Worm (Caenorhabditis elegans) whole organism, L4 larva: ENCODE measurements around the gene F58B4.3.

Experiments
- Y48G9A.11 ChIP-seq: fragments of 200-800 bp; sonication (Bioruptor generic); IDR thresholded peaks from 2 replicates; pipeline ENCODE4 v1.3.6; 2022; ENCODE audit warnings: missing genetic modification reagents, missing genetic modification characterization, missing compliant biosample characterization
- ZK546.5 ChIP-seq, 2 experiments: sonication (generic microtip); optimal IDR thresholded peaks; 2 replicates each; lab custom pipeline; 2017; ENCODE audit warnings: missing biosample characterization in 2 of 2, missing genetic modification characterization in 2 of 2
- ama-1 ChIP-seq: fragments of 150-350 bp; optimal IDR thresholded peaks from 2 replicates; lab custom pipeline; 2014; ENCODE audit warnings: inconsistent platforms, mixed read lengths
- ceh-20 ChIP-seq: fragments of 200-800 bp; sonication (Bioruptor generic); IDR thresholded peaks from 2 replicates; pipeline ENCODE4 v1.3.6; 2022; ENCODE audit warnings: missing genetic modification reagents, missing genetic modification characterization, missing compliant biosample characterization
- ceh-32 ChIP-seq: sonication (generic microtip); optimal IDR thresholded peaks from 2 replicates; lab custom pipeline; 2016; ENCODE audit warnings: mild to moderate bottlenecking, missing genetic modification characterization, missing compliant biosample characterization; ENCODE audit not compliant: poor library complexity
- ceh-44 ChIP-seq: fragments of 200-800 bp; sonication (Bioruptor generic); IDR thresholded peaks from 2 replicates; pipeline ENCODE4 v1.3.6; 2022; ENCODE audit warnings: missing genetic modification reagents, missing genetic modification characterization, missing compliant biosample characterization
- ceh-62 ChIP-seq: sonication (generic microtip); optimal IDR thresholded peaks from 2 replicates; lab custom pipeline; 2017; ENCODE audit warnings: missing biosample characterization, missing genetic modification characterization
- ceh-82 ChIP-seq: sonication (generic microtip); optimal IDR thresholded peaks from 2 replicates; lab custom pipeline; 2017; ENCODE audit warnings: missing biosample characterization, missing genetic modification characterization
- cey-2 ChIP-seq: sonication (generic microtip); optimal IDR thresholded peaks from 3 replicates; lab custom pipeline; 2017; ENCODE audit warnings: missing genetic modification characterization, mild to moderate bottlenecking, missing compliant biosample characterization, antibody characterized with exemption, borderline replicate concordance; ENCODE audit not compliant: insufficient read depth
- ctbp-1 ChIP-seq: fragments of 200-800 bp; sonication (Bioruptor generic); IDR thresholded peaks from 2 replicates; pipeline ENCODE4 v1.3.6; 2022; ENCODE audit warnings: missing genetic modification reagents, missing genetic modification characterization, missing compliant biosample characterization
- daf-16 ChIP-seq, 3 experiments: sonication (generic microtip); optimal IDR thresholded peaks; 2 replicates each; lab custom pipeline; 2016 to 2017; ENCODE audit warnings: missing genetic modification characterization in 3 of 3, missing genetic modification reagents in 3 of 3, mild to moderate bottlenecking in 2 of 3, missing compliant biosample characterization in 2 of 3, missing biosample characterization in 1 of 3, moderate library complexity in 1 of 3
- daf-8 ChIP-seq: fragments of 200-800 bp; sonication (Bioruptor generic); IDR thresholded peaks from 2 replicates; pipeline ENCODE4 v1.3.6; 2022; ENCODE audit warnings: missing genetic modification characterization, missing compliant biosample characterization
- dmd-9 ChIP-seq: fragments of 200-800 bp; sonication (Bioruptor generic); IDR thresholded peaks from 2 replicates; pipeline ENCODE4 v1.3.6; 2022; ENCODE audit warnings: missing genetic modification reagents, missing genetic modification characterization, missing compliant biosample characterization
- dve-1 ChIP-seq: sonication (generic microtip); optimal IDR thresholded peaks from 2 replicates; lab custom pipeline; 2017; ENCODE audit warnings: antibody characterized with exemption, mild to moderate bottlenecking, missing genetic modification characterization, missing compliant biosample characterization; ENCODE audit not compliant: insufficient read depth
- egl-27 ChIP-seq: sonication (generic microtip); optimal IDR thresholded peaks from 3 replicates; lab custom pipeline; 2017; ENCODE audit warnings: missing biosample characterization, missing genetic modification reagents, missing genetic modification characterization
- fkh-10 ChIP-seq: fragments of 150-350 bp; optimal IDR thresholded peaks from 2 replicates; lab custom pipeline; 2014; ENCODE audit warnings: missing biosample characterization, missing genetic modification reagents, missing genetic modification characterization
- hif-1 ChIP-seq, 2 experiments: sonication (generic microtip); optimal IDR thresholded peaks; 2 replicates each; lab custom pipeline; 2016 to 2017; ENCODE audit warnings: missing compliant biosample characterization in 2 of 2, missing genetic modification characterization in 2 of 2, missing genetic modification reagents in 2 of 2, missing genotype in 2 of 2, mild to moderate bottlenecking in 1 of 2
- hlh-11 ChIP-seq: fragments of 200-800 bp; sonication (Bioruptor generic); optimal IDR thresholded peaks from 2 replicates; lab custom pipeline; 2018; ENCODE audit warnings: mild to moderate bottlenecking, missing genetic modification characterization, missing compliant biosample characterization
- hlh-30 ChIP-seq: sonication (generic microtip); optimal IDR thresholded peaks from 2 replicates; lab custom pipeline; 2017; ENCODE audit warnings: antibody characterized with exemption, mild to moderate bottlenecking, missing genetic modification characterization, missing compliant biosample characterization; ENCODE audit not compliant: insufficient read depth
- hmg-1.1 ChIP-seq: fragments of 200-800 bp; sonication (Bioruptor generic); IDR thresholded peaks from 2 replicates; pipeline ENCODE4 v1.3.6; 2022; ENCODE audit warnings: missing genetic modification reagents, missing genetic modification characterization, missing compliant biosample characterization
- jun-1 ChIP-seq: fragments of 150-350 bp; optimal IDR thresholded peaks from 2 replicates; lab custom pipeline; 2014; ENCODE audit warnings: missing biosample characterization, missing genetic modification reagents, missing genetic modification characterization
- lin-1 ChIP-seq: fragments of 200-800 bp; sonication (Bioruptor generic); IDR thresholded peaks from 2 replicates; pipeline ENCODE4 v1.3.6; 2022; ENCODE audit warnings: missing genetic modification reagents, missing genetic modification characterization, missing compliant biosample characterization
- lin-15B ChIP-seq: fragments of 150-350 bp; sonication (generic microtip); optimal IDR thresholded peaks from 3 replicates; lab custom pipeline; 2014; ENCODE audit warnings: missing biosample characterization, missing genetic modification characterization
- lir-3 ChIP-seq: sonication (generic microtip); optimal IDR thresholded peaks from 2 replicates; lab custom pipeline; 2016; ENCODE audit warnings: mild to moderate bottlenecking, missing genetic modification characterization, missing compliant biosample characterization
- madf-5 ChIP-seq, 2 experiments: fragments of 200-800 bp; sonication (Bioruptor generic); IDR thresholded peaks; 2 replicates each; pipeline ENCODE4 v1.3.6; 2022; ENCODE audit warnings: missing compliant biosample characterization in 2 of 2, missing genetic modification characterization in 2 of 2
- madf-9 ChIP-seq: fragments of 200-800 bp; sonication (Bioruptor generic); conservative IDR thresholded peaks from 2 replicates; pipeline ENCODE4 v1.3.6; 2022; ENCODE audit warnings: missing genetic modification reagents, missing genetic modification characterization, missing compliant biosample characterization
- mdt-29 ChIP-seq: fragments of 200-800 bp; sonication (Bioruptor generic); IDR thresholded peaks from 2 replicates; pipeline ENCODE4 v1.3.6; 2022; ENCODE audit warnings: missing genetic modification reagents, missing genetic modification characterization, missing compliant biosample characterization
- mes-2 ChIP-seq: sonication (generic microtip); optimal IDR thresholded peaks from 2 replicates; lab custom pipeline; 2016; ENCODE audit warnings: missing genotype, mild to moderate bottlenecking, missing genetic modification characterization, missing compliant biosample characterization; ENCODE audit not compliant: poor library complexity, severe bottlenecking
- mxl-3 ChIP-seq: fragments of 200-800 bp; sonication (Bioruptor generic); optimal IDR thresholded peaks from 2 replicates; lab custom pipeline; 2018; ENCODE audit warnings: mild to moderate bottlenecking, missing genetic modification characterization, missing compliant biosample characterization
- nhr-11 ChIP-seq: fragments of 150-350 bp; optimal IDR thresholded peaks from 2 replicates; lab custom pipeline; 2014; ENCODE audit warnings: missing biosample characterization, missing genetic modification characterization
- nhr-111 ChIP-seq: fragments of 200-800 bp; sonication (Bioruptor generic); optimal IDR thresholded peaks from 2 replicates; lab custom pipeline; 2018; ENCODE audit warnings: mild to moderate bottlenecking, missing genetic modification characterization, missing compliant biosample characterization
- nhr-237 ChIP-seq: sonication (generic microtip); optimal IDR thresholded peaks from 2 replicates; lab custom pipeline; 2017; ENCODE audit warnings: missing biosample characterization, missing genetic modification characterization
- nhr-28 ChIP-seq: fragments of 150-350 bp; optimal IDR thresholded peaks from 2 replicates; lab custom pipeline; 2014; ENCODE audit warnings: missing biosample characterization, missing genetic modification characterization
- nhr-42 ChIP-seq: fragments of 200-800 bp; sonication (Bioruptor generic); IDR thresholded peaks from 2 replicates; pipeline ENCODE4 v1.3.6; 2022; ENCODE audit warnings: missing genetic modification characterization, missing compliant biosample characterization
- nhr-48 ChIP-seq: sonication (generic microtip); optimal IDR thresholded peaks from 2 replicates; lab custom pipeline; 2016; ENCODE audit warnings: mild to moderate bottlenecking, missing genetic modification characterization, missing compliant biosample characterization
- pha-4 ChIP-seq, 2 experiments: fragments of 150-350 bp in 1 of 2; fragments of 200-800 bp in 1 of 2; sonication (Bioruptor generic) in 1 of 2; IDR thresholded peaks in 1 of 2; optimal IDR thresholded peaks in 1 of 2; 2 replicates each; pipeline versions ENCODE4 v1.3.6 to Lab custom; 2014 to 2022; ENCODE audit warnings: missing genetic modification characterization in 2 of 2, missing genetic modification reagents in 2 of 2, missing biosample characterization in 1 of 2, missing compliant biosample characterization in 1 of 2
- php-3 ChIP-seq: fragments of 200-800 bp; sonication (Bioruptor generic); IDR thresholded peaks from 2 replicates; pipeline ENCODE4 v1.3.6; 2022; ENCODE audit warnings: missing genetic modification reagents, missing genetic modification characterization, missing compliant biosample characterization
- rbr-2 ChIP-seq: sonication (generic microtip); optimal IDR thresholded peaks from 2 replicates; lab custom pipeline; 2016; ENCODE audit warnings: missing genotype, missing genetic modification characterization, missing compliant biosample characterization
- sdz-12 ChIP-seq: fragments of 200-800 bp; sonication (Bioruptor generic); optimal IDR thresholded peaks from 2 replicates; lab custom pipeline; 2018; ENCODE audit warnings: mild to moderate bottlenecking, missing genetic modification characterization, missing compliant biosample characterization
- set-16 ChIP-seq: fragments of 200-800 bp; sonication (Bioruptor generic); IDR thresholded peaks from 2 replicates; pipeline ENCODE4 v1.3.6; 2022; ENCODE audit warnings: missing genetic modification reagents, missing genetic modification characterization, missing compliant biosample characterization
- spr-1 ChIP-seq: sonication (generic microtip); optimal IDR thresholded peaks from 2 replicates; lab custom pipeline; 2016; ENCODE audit warnings: mild to moderate bottlenecking, missing genetic modification characterization, missing compliant biosample characterization
- spr-3 ChIP-seq: fragments of 200-800 bp; sonication (Bioruptor generic); optimal IDR thresholded peaks from 2 replicates; lab custom pipeline; 2018; ENCODE audit warnings: mild to moderate bottlenecking, missing genetic modification characterization, missing compliant biosample characterization
- tag-97 ChIP-seq: fragments of 200-800 bp; sonication (Bioruptor generic); IDR thresholded peaks from 2 replicates; pipeline ENCODE4 v1.3.6; 2022; ENCODE audit warnings: missing genetic modification characterization, missing compliant biosample characterization
- tra-1 ChIP-seq: fragments of 200-800 bp; sonication (Bioruptor generic); IDR thresholded peaks from 2 replicates; pipeline ENCODE4 v1.3.6; 2022; ENCODE audit warnings: missing genetic modification reagents, missing genetic modification characterization, missing compliant biosample characterization
- unc-62 ChIP-seq, 3 experiments: fragments of 150-350 bp in 1 of 3; sonication (generic microtip); optimal IDR thresholded peaks in 2 of 3; peaks in 1 of 3; 1 replicate in 1 of 3; 2 replicates in 2 of 3; lab custom pipeline; 2014 to 2017; ENCODE audit warnings: missing biosample characterization in 3 of 3, missing genetic modification characterization in 3 of 3, missing genetic modification reagents in 3 of 3, missing genotype in 1 of 3
- zag-1 ChIP-seq: fragments of 150-350 bp; optimal IDR thresholded peaks from 2 replicates; lab custom pipeline; 2014; ENCODE audit warnings: missing biosample characterization, missing genetic modification characterization
- zfp-2 ChIP-seq: sonication (generic microtip); optimal IDR thresholded peaks from 2 replicates; lab custom pipeline; 2016; ENCODE audit warnings: mild to moderate bottlenecking, missing genetic modification characterization, missing compliant biosample characterization
- zfp-3 ChIP-seq: fragments of 200-800 bp; sonication (Bioruptor generic); conservative IDR thresholded peaks from 2 replicates; pipeline ENCODE4 v1.3.6; 2022; ENCODE audit warnings: missing genetic modification reagents, missing genetic modification characterization, missing compliant biosample characterization

Gene F58B4.3

DNA sequence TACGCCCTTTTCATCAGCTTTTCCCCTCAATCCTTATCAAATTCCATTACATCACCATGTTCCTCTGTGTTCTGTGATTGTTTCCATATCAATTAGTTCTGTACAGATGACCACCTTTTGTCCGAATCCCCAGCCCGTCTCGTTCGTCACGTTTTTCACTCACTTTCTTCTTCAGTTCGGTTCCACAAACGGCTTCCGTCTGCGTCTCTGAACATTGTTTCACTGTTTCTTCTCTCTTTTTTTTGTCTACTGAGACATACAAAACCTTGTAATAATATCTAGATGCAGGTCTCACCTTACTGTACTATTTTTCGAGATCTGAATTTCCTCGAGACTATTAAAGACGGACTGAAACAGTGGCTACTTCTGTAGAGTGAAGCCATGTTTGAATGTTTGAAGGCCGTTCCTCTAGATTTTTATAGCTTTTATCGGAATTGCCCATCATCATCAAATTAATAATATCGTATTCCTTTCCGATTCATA, 43.2 kb upstream of the F58B4.3 start, which contains the start of gene F32D8.3 (continued):
- TF ChIP-seq jun-1 (tag; lab: Kevin White, UChicago): no peak
- TF ChIP-seq php-3: no peak
- no peak for TF ChIP-seq madf-9 (GFP tag; lab: Robert Waterston, UW)
- TF ChIP-seq ceh-32 (tag; lab: Kevin White, UChicago): no peak
- TF ChIP-seq spr-1 (tag; lab: Kevin White, UChicago): no peak
- TF ChIP-seq lir-3 (tag; lab: Kevin White, UChicago): no peak
- no peak for TF ChIP-seq lin-15B
- TF ChIP-seq ceh-82 (tag; lab: Kevin White, UChicago): no peak
- no peak for TF ChIP-seq ceh-20 (GFP tag; lab: Robert Waterston, UW)
- TF ChIP-seq pha-4 (GFP tag; IDR thresholded peaks at IDR 0.05; lab: Robert Waterston, UW): no peak
- TF ChIP-seq pha-4 (tag; optimal IDR thresholded peaks at IDR 0.05; lab: Kevin White, UChicago): no peak
- no peak for TF ChIP-seq nhr-42 (GFP tag; lab: Robert Waterston, UW)
- no peak for TF ChIP-seq tra-1 (GFP tag; lab: Robert Waterston, UW)
- TF ChIP-seq hlh-30 (tag; lab: Kevin White, UChicago): peak; percentile 24
- TF ChIP-seq egl-27 (tag; lab: Kevin White, UChicago): no peak
- TF ChIP-seq sdz-12 (GFP tag; lab: Kevin White, UChicago): no peak
- TF ChIP-seq spr-3 (GFP tag; lab: Kevin White, UChicago): no peak
- TF ChIP-seq unc-62 (GFP tag; optimal IDR thresholded peaks at IDR 0.05 in 1 of 2; lab: Kevin White, UChicago): peak in 1 of 2 experiments; percentile 67
- TF ChIP-seq unc-62 (tag; optimal IDR thresholded peaks at IDR 0.05; lab: Kevin White, UChicago): no peak
- no peak for TF ChIP-seq nhr-111 (GFP tag; lab: Kevin White, UChicago)
- no peak for TF ChIP-seq mdt-29
- TF ChIP-seq dve-1 (tag; lab: Kevin White, UChicago): no peak
- no peak for TF ChIP-seq hif-1 (tag; optimal IDR thresholded peaks at IDR 0.05; lab: Kevin White, UChicago)
- TF ChIP-seq daf-8 (GFP tag; lab: Robert Waterston, UW): no peak
- TF ChIP-seq ama-1: no peak
- TF ChIP-seq fkh-10 (GFP tag; lab: Kevin White, UChicago): no peak
- peak; percentile 76 for TF ChIP-seq mxl-3
- TF ChIP-seq ceh-62 (tag; lab: Kevin White, UChicago): no peak
- TF ChIP-seq cey-2 (tag; lab: Kevin White, UChicago): peak; percentile 62
- no peak for TF ChIP-seq nhr-48 (tag; lab: Kevin White, UChicago)
- no peak for TF ChIP-seq nhr-237
- no peak for TF ChIP-seq daf-16 (GFP tag; optimal IDR thresholded peaks at IDR 0.05; lab: Kevin White, UChicago)
- TF ChIP-seq daf-16 (tag; optimal IDR thresholded peaks at IDR 0.05; lab: Kevin White, UChicago): no peak
- TF ChIP-seq ceh-44: no peak
- no peak for TF ChIP-seq zag-1 (tag; lab: Kevin White, UChicago)
- TF ChIP-seq ZK546.5 (tag; optimal IDR thresholded peaks at IDR 0.05; lab: Kevin White, UChicago): no peak

DNA sequence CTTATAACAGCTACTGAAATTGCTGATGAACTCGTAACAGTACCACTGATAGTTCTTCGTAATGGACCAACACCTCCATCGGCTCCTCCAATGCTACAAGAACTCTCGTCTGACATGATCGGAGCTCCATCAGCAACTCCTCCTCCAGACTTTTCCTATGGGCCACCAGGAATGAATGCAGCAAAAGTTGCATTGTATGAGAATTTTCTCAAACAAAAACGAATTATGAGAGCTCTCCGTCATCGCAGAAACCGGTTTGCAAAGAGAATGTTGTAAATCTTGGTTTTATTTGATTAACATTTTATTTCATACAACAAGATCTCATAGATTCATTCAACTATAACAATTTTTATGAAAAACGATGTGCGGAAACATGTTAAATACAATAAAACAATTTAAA, 42.0 kb upstream of the F58B4.3 start:
- TF ChIP-seq nhr-11 (tag; lab: Kevin White, UChicago) (no peak), nhr-42 (GFP tag; lab: Robert Waterston, UW) (no peak), ama-1 (no peak), Y48G9A.11 (GFP tag; lab: Robert Waterston, UW) (no peak), mes-2 (tag; lab: Kevin White, UChicago) (peak; percentile 42), hmg-1.1 (no peak), tag-97 (GFP tag; lab: Robert Waterston, UW) (no peak), zfp-3 (GFP tag; lab: Robert Waterston, UW) (peak; percentile 48; the same call in 1 of the 2 replicates), ceh-62 (tag; lab: Kevin White, UChicago) (no peak), dmd-9 (GFP tag; lab: Robert Waterston, UW) (no peak), hlh-11 (tag; lab: Kevin White, UChicago) (no peak), set-16 (GFP tag; lab: Robert Waterston, UW) (no peak), ctbp-1 (GFP tag; lab: Robert Waterston, UW) (no peak), lin-1 (GFP tag; lab: Robert Waterston, UW) (no peak), ceh-82 (tag; lab: Kevin White, UChicago) (no peak), zfp-2 (tag; lab: Kevin White, UChicago) (no peak), madf-9 (GFP tag; lab: Robert Waterston, UW) (no peak), spr-1 (tag; lab: Kevin White, UChicago) (no peak), madf-5 (GFP tag; IDR thresholded peaks at IDR 0.05; lab: Robert Waterston, UW) (peak in 1 of 2 experiments; percentile 68; a peak in 1 of 4 replicates), nhr-237 (no peak), rbr-2 (tag; lab: Kevin White, UChicago) (no peak), nhr-28 (tag; lab: Kevin White, UChicago) (no peak)
